Worm (Caenorhabditis elegans): Measurements from ENCODE around the gene ugt-36.

Gene ugt-36

DNA sequence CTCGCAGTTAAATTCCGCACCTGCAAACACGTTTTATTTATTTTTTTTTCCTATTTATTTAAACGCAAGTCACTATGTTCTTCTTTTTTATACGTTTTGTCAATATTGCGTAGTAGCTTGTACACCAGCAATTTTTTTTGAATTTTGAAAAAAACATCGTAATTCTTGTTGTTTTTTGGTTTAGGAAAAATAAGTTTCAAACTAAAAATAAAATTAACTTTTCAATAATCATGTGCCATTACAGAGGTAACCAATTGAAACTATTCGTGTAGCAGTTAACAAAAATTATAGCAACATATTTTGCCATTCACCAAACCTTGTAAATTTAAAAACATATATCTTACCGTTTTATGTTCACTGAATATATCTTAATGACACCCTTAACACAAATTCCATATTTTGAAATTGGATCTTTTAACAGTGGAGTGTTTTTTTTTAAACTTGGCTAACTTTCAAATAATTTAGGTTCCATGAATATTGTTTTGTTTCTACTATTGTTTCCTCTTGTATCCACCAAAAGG lies 43.6 kb upstream of the ugt-36 start, which contains the start of gene lmd-5:
Gene lmd-5 (plus strand): TSS at position 471 of the 521 bp plus-strand sequence.
- TF ChIP-seq ztf-4 (tag; optimal IDR thresholded peaks at IDR 0.05) (no peak), sptf-1 (tag; optimal IDR thresholded peaks at IDR 0.05) (no peak), fkh-4 (tag; optimal IDR thresholded peaks at IDR 0.05; ENCODE audit: borderline replicate concordance) (no peak), zip-4 (GFP tag; optimal IDR thresholded peaks at IDR 0.05) (no peak), lir-3 (tag; optimal IDR thresholded peaks at IDR 0.05; ENCODE audit: poor library complexity) (no peak), lin-15B (tag; optimal IDR thresholded peaks at IDR 0.05) (no peak), C04F5.9 (tag; optimal IDR thresholded peaks at IDR 0.05) (no peak), tlp-1 (tag; optimal IDR thresholded peaks at IDR 0.05) (no peak), sox-4 (tag; optimal IDR thresholded peaks at IDR 0.05) (no peak), skn-1 (tag; optimal IDR thresholded peaks at IDR 0.05) (no peak), nhr-90 (tag; optimal IDR thresholded peaks at IDR 0.05; ENCODE audit: poor library complexity) (no peak), fkh-8 (tag; optimal IDR thresholded peaks at IDR 0.05) (no peak), pag-3 (tag; optimal IDR thresholded peaks at IDR 0.05; ENCODE audit: borderline replicate concordance, insufficient read depth) (no peak)

ce11 chrV:7123979-7124378 lies 42.8 kb upstream of the ugt-36 start:
- no peak for TF ChIP-seq unc-130 (tag; optimal IDR thresholded peaks at IDR 0.05)
- TF ChIP-seq nhr-237 (tag; optimal IDR thresholded peaks at IDR 0.05), result no peak
- TF ChIP-seq lir-3 (tag; optimal IDR thresholded peaks at IDR 0.05; ENCODE audit: poor library complexity), result no peak
- no peak for TF ChIP-seq nhr-11 (tag; optimal IDR thresholded peaks at IDR 0.05)
- no peak for TF ChIP-seq unc-98 (GFP tag; IDR thresholded peaks at IDR 0.05)
- TF ChIP-seq ceh-88 (GFP tag; IDR thresholded peaks at IDR 0.05), result no peak
- no peak for TF ChIP-seq ceh-90 (tag; optimal IDR thresholded peaks at IDR 0.05)
- TF ChIP-seq lin-15B (tag; optimal IDR thresholded peaks at IDR 0.05), result no peak
- TF ChIP-seq pqm-1 (tag; optimal IDR thresholded peaks at IDR 0.05), result no peak

DNA sequence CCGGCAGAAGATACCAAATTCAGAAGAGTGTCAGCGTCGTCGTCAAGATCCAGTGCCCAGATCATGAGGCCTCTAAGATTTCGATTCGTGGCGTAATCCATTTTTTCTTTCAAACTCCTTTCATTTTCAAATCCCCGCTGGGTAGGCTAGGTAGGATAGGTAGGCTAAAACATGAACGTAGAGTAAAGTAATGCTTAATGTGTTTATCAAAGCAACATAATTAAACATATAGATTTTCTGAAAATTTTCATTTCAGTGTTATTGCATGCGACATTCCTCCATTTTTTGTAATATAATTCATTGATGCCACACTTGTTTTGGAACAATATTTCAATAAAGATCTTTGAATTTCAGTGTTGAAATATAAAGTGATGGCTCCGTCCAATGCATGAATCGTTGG lies 37.3 kb upstream of the ugt-36 start, which contains the start of gene T01C4.8:
Gene T01C4.8 (minus strand): TSS at position 101 of the 400 bp plus-strand sequence.
- TF ChIP-seq efl-1 (optimal IDR thresholded peaks at IDR 0.05), result no peak
- TF ChIP-seq efl-1 (GFP tag; optimal IDR thresholded peaks at IDR 0.05 in 1 of 2), result peak in 1 of 2 experiments; percentile 13
- TF ChIP-seq nhr-19 (GFP tag; conservative IDR thresholded peaks at IDR 0.05), result no peak

- TF ChIP-seq ceh-90 (tag; optimal IDR thresholded peaks at IDR 0.05) (no peak), blmp-1 (tag; optimal IDR thresholded peaks at IDR 0.05) (no peak), nhr-11 (tag; optimal IDR thresholded peaks at IDR 0.05) (no peak), alr-1 (tag; optimal IDR thresholded peaks at IDR 0.05; ENCODE audit: borderline replicate concordance) (no peak)
Measured at ce11 chrV:7130974-7131373, 35.8 kb upstream of the ugt-36 start, which contains the start of gene srx-36. TSS of gene srx-36 (minus strand) at chrV:7131074.

- no peak for TF ChIP-seq ama-1 (optimal IDR thresholded peaks at IDR 0.05)
- TF ChIP-seq ets-5 (GFP tag; IDR thresholded peaks at IDR 0.05), result no peak
- TF ChIP-seq vab-15 (tag; optimal IDR thresholded peaks at IDR 0.05), result no peak
- no peak for TF ChIP-seq efl-3 (GFP tag; optimal IDR thresholded peaks at IDR 0.05)
- no peak for TF ChIP-seq pax-3 (tag; optimal IDR thresholded peaks at IDR 0.05)
- TF ChIP-seq fkh-10 (GFP tag; optimal IDR thresholded peaks at IDR 0.05), result no peak
- no peak for TF ChIP-seq ceh-8 (GFP tag; optimal IDR thresholded peaks at IDR 0.05)
- no peak for TF ChIP-seq nhr-237 (tag; optimal IDR thresholded peaks at IDR 0.05)
- no peak for TF ChIP-seq snu-23 (GFP tag; optimal IDR thresholded peaks at IDR 0.05)
- no peak for TF ChIP-seq nhr-76 (tag; optimal IDR thresholded peaks at IDR 0.05)
- no peak for TF ChIP-seq lin-39 (tag; optimal IDR thresholded peaks at IDR 0.05)
Measured at ce11 chrV:7132248-7132647, 34.6 kb upstream of the ugt-36 start, which contains the start of gene sre-10. TSS of gene sre-10 (plus strand) at chrV:7132548.
